Fruit fly (Drosophila melanogaster) whole organism, embryonic: ENCODE data around the gene CG32713.

Source experiments
- Atf6 ChIP-seq: fragments of 200-800 bp; sonication (Bioruptor generic); IDR thresholded peaks from 2 replicates; pipeline ENCODE4 v1.3.6; 2022; ENCODE audit warnings: missing biosample characterization, missing genetic modification characterization
- CG11398 ChIP-seq: fragments of 200-800 bp; sonication (Bioruptor generic); optimal IDR thresholded peaks from 2 replicates; lab custom pipeline; 2016; ENCODE audit warnings: missing biosample characterization, missing genetic modification characterization
- CG11504 ChIP-seq: fragments of 200-800 bp; sonication (Bioruptor generic); optimal IDR thresholded peaks from 3 replicates; lab custom pipeline; 2019; ENCODE audit warnings: missing biosample characterization, mild to moderate bottlenecking, missing genetic modification characterization, moderate library complexity
- CG11695 ChIP-seq: fragments of 200-800 bp; sonication (Bioruptor generic); IDR thresholded peaks from 3 replicates; pipeline ENCODE4 v1.3.6; 2022; ENCODE audit warnings: missing biosample characterization, missing genetic modification characterization
- CG12155 ChIP-seq: fragments of 200-800 bp; sonication (Bioruptor generic); optimal IDR thresholded peaks from 3 replicates; lab custom pipeline; 2016; ENCODE audit warnings: missing biosample characterization, missing genetic modification characterization
- CG12299 ChIP-seq: fragments of 200-800 bp; sonication (Bioruptor generic); optimal IDR thresholded peaks from 2 replicates; lab custom pipeline; 2018; ENCODE audit warnings: missing biosample characterization, mild to moderate bottlenecking, missing genetic modification characterization
- CG15073 ChIP-seq: fragments of 200-800 bp; sonication (Bioruptor generic); optimal IDR thresholded peaks from 2 replicates; lab custom pipeline; 2016; ENCODE audit warnings: missing biosample characterization, missing genetic modification characterization
- CG16815 ChIP-seq: fragments of 200-800 bp; sonication (Bioruptor generic); optimal IDR thresholded peaks from 3 replicates; lab custom pipeline; 2017; ENCODE audit warnings: missing biosample characterization, mild to moderate bottlenecking, missing genetic modification characterization
- CG17359 ChIP-seq: fragments of 200-800 bp; sonication (Bioruptor generic); optimal IDR thresholded peaks from 3 replicates; lab custom pipeline; 2018; ENCODE audit warnings: missing biosample characterization, mild to moderate bottlenecking, missing genetic modification characterization, moderate library complexity
- CG2129 ChIP-seq: fragments of 200-800 bp; sonication (Bioruptor generic); IDR thresholded peaks from 2 replicates; pipeline ENCODE4 v1.3.6; 2022; ENCODE audit warnings: missing biosample characterization, missing genetic modification characterization; ENCODE audit not compliant: partially characterized antibody
- CG2202 ChIP-seq: fragments of 200-800 bp; sonication (Bioruptor generic); optimal IDR thresholded peaks from 2 replicates; lab custom pipeline; 2018; ENCODE audit warnings: missing biosample characterization, mild to moderate bottlenecking, missing genetic modification characterization
- CG32532 ChIP-seq: fragments of 200-800 bp; sonication (Bioruptor generic); IDR thresholded peaks from 2 replicates; pipeline ENCODE4 v1.3.6; 2022; ENCODE audit warnings: missing biosample characterization, missing genetic modification characterization
- CG3281 ChIP-seq: fragments of 200-800 bp; sonication (Bioruptor generic); optimal IDR thresholded peaks from 3 replicates; lab custom pipeline; 2017; ENCODE audit warnings: missing biosample characterization, mild to moderate bottlenecking, missing genetic modification characterization
- CG4282 ChIP-seq: fragments of 200-800 bp; sonication (Bioruptor generic); optimal IDR thresholded peaks from 2 replicates; lab custom pipeline; 2016; ENCODE audit warnings: missing biosample characterization, missing genetic modification characterization
- CG4360 ChIP-seq: fragments of 200-800 bp; sonication (Bioruptor generic); IDR thresholded peaks from 2 replicates; pipeline ENCODE4 v1.3.6; 2022; ENCODE audit warnings: missing biosample characterization, missing genetic modification characterization
- CG6654 ChIP-seq: fragments of 200-800 bp; sonication (Bioruptor generic); optimal IDR thresholded peaks from 2 replicates; lab custom pipeline; 2017; ENCODE audit warnings: missing biosample characterization, mild to moderate bottlenecking, missing genetic modification characterization
- CG6791 ChIP-seq: fragments of 200-800 bp; sonication (Bioruptor generic); IDR thresholded peaks from 3 replicates; pipeline ENCODE4 v1.3.6; 2022; ENCODE audit warnings: missing biosample characterization, missing genetic modification characterization; ENCODE audit not compliant: partially characterized antibody
- CG7357 ChIP-seq: fragments of 200-800 bp; sonication (Bioruptor generic); IDR thresholded peaks from 3 replicates; pipeline ENCODE4 v1.3.6; 2022; ENCODE audit warnings: missing biosample characterization, missing genetic modification characterization
- CG7372 ChIP-seq: fragments of 200-800 bp; sonication (Bioruptor generic); IDR thresholded peaks from 2 replicates; pipeline ENCODE4 v1.3.6; 2022; ENCODE audit warnings: missing biosample characterization, missing genetic modification characterization
- CG8089 ChIP-seq: fragments of 200-800 bp; sonication (Bioruptor generic); optimal IDR thresholded peaks from 3 replicates; lab custom pipeline; 2016; ENCODE audit warnings: missing biosample characterization, missing genetic modification characterization
- CG9215 ChIP-seq: fragments of 200-800 bp; sonication (Bioruptor generic); IDR thresholded peaks from 2 replicates; pipeline ENCODE4 v1.3.6; 2022; ENCODE audit warnings: missing biosample characterization, missing genetic modification characterization
- CG9797 ChIP-seq: fragments of 200-800 bp; sonication (Bioruptor generic); optimal IDR thresholded peaks from 3 replicates; lab custom pipeline; 2018; ENCODE audit warnings: missing biosample characterization, mild to moderate bottlenecking, missing genetic modification characterization
- CrebB ChIP-seq: fragments of 200-800 bp; sonication (Bioruptor generic); optimal IDR thresholded peaks from 3 replicates; lab custom pipeline; 2018; ENCODE audit warnings: missing biosample characterization, mild to moderate bottlenecking, missing genetic modification characterization
- D19A ChIP-seq: fragments of 200-800 bp; optimal IDR thresholded peaks from 3 replicates; lab custom pipeline; 2019; ENCODE audit warnings: missing biosample characterization, mild to moderate bottlenecking, missing genetic modification characterization, moderate library complexity
- Dfd ChIP-seq, 2 experiments: fragments of >200 bp; optimal IDR thresholded peaks; 2 replicates each; lab custom pipeline; 2017; ENCODE audit warnings: missing biosample characterization in 2 of 2, missing genetic modification characterization in 2 of 2
- Doc2 ChIP-seq: fragments of 200-800 bp; sonication (Bioruptor generic); IDR thresholded peaks from 2 replicates; pipeline ENCODE4 v1.3.6; 2022; ENCODE audit warnings: missing biosample characterization, missing genetic modification characterization
- Dref ChIP-seq: fragments of 200-800 bp; sonication (Bioruptor generic); IDR thresholded peaks from 2 replicates; pipeline ENCODE4 v1.3.6; 2022; ENCODE audit warnings: missing biosample characterization, missing genetic modification characterization
- Gug ChIP-seq: fragments of 200-800 bp; sonication (Bioruptor generic); IDR thresholded peaks from 4 replicates; pipeline ENCODE4 v1.3.6; 2022; ENCODE audit warnings: missing biosample characterization, missing genetic modification characterization
- Oaz ChIP-seq: fragments of 200-800 bp; sonication (Bioruptor generic); IDR thresholded peaks from 2 replicates; pipeline ENCODE4 v1.3.6; 2022; ENCODE audit warnings: missing biosample characterization, missing genetic modification characterization
- Poxn ChIP-seq: fragments of 200-800 bp; sonication (Bioruptor generic); IDR thresholded peaks from 2 replicates; pipeline ENCODE4 v1.3.6; 2022; ENCODE audit warnings: missing biosample characterization, missing genetic modification characterization
- Ravus ChIP-seq: fragments of 200-800 bp; sonication (Bioruptor generic); IDR thresholded peaks from 2 replicates; pipeline ENCODE4 v1.3.6; 2022; ENCODE audit warnings: missing biosample characterization, missing genetic modification characterization
- Rfx ChIP-seq: fragments of 200-800 bp; sonication (Bioruptor generic); IDR thresholded peaks from 2 replicates; pipeline ENCODE4 v1.3.6; 2022; ENCODE audit warnings: missing biosample characterization, missing genetic modification characterization
- Ssrp ChIP-seq: fragments of 200-800 bp; sonication (Bioruptor generic); optimal IDR thresholded peaks from 2 replicates; lab custom pipeline; 2018; ENCODE audit warnings: missing biosample characterization, mild to moderate bottlenecking, missing genetic modification characterization, moderate library complexity
- Vsx1 ChIP-seq: fragments of 200-800 bp; sonication (Bioruptor generic); optimal IDR thresholded peaks from 2 replicates; lab custom pipeline; 2017; ENCODE audit warnings: missing biosample characterization, mild to moderate bottlenecking, missing genetic modification characterization, missing genetic modification reagents
- abd-A ChIP-seq: fragments of 200-800 bp; sonication (Bioruptor generic); optimal IDR thresholded peaks from 3 replicates; lab custom pipeline; 2019; ENCODE audit warnings: missing biosample characterization, mild to moderate bottlenecking, missing genetic modification characterization, moderate library complexity
- crol ChIP-seq: fragments of 200-800 bp; sonication (Bioruptor generic); IDR thresholded peaks from 2 replicates; pipeline ENCODE4 v1.3.6; 2022; ENCODE audit warnings: missing biosample characterization, missing genetic modification characterization
- grau ChIP-seq: fragments of 200-800 bp; optimal IDR thresholded peaks from 3 replicates; lab custom pipeline; 2019; ENCODE audit warnings: missing biosample characterization, mild to moderate bottlenecking, missing genetic modification characterization, moderate library complexity
- jumu ChIP-seq: fragments of 200-800 bp; sonication (Bioruptor generic); optimal IDR thresholded peaks from 3 replicates; lab custom pipeline; 2016; ENCODE audit warnings: missing biosample characterization, missing genetic modification characterization
- luna ChIP-seq: fragments of 200-800 bp; sonication (Bioruptor generic); optimal IDR thresholded peaks from 2 replicates; lab custom pipeline; 2016; ENCODE audit warnings: missing biosample characterization, missing genetic modification characterization
- nerfin-1 ChIP-seq: fragments of 200-800 bp; sonication (Bioruptor generic); optimal IDR thresholded peaks from 3 replicates; lab custom pipeline; 2019; ENCODE audit warnings: missing biosample characterization, mild to moderate bottlenecking, missing genetic modification characterization, moderate library complexity
- pfk ChIP-seq: fragments of 200-800 bp; sonication (Bioruptor generic); optimal IDR thresholded peaks from 2 replicates; lab custom pipeline; 2018; ENCODE audit warnings: missing biosample characterization, mild to moderate bottlenecking, missing genetic modification characterization, moderate library complexity
- repo ChIP-seq: fragments of 200-800 bp; sonication (Bioruptor generic); optimal IDR thresholded peaks from 2 replicates; lab custom pipeline; 2016; ENCODE audit warnings: missing biosample characterization, missing genetic modification characterization
- ro ChIP-seq: fragments of 200-800 bp; sonication (Bioruptor generic); IDR thresholded peaks from 2 replicates; pipeline ENCODE4 v1.3.6; 2022; ENCODE audit warnings: missing biosample characterization, missing genetic modification characterization
- seq ChIP-seq: fragments of 200-800 bp; sonication (Bioruptor generic); IDR thresholded peaks from 2 replicates; pipeline ENCODE4 v1.3.6; 2022; ENCODE audit warnings: missing biosample characterization, missing genetic modification characterization
- shn ChIP-seq: fragments of 200-800 bp; sonication (Bioruptor generic); optimal IDR thresholded peaks from 3 replicates; lab custom pipeline; 2016; ENCODE audit warnings: missing biosample characterization, missing genetic modification characterization
- sisA ChIP-seq: fragments of 200-800 bp; sonication (Bioruptor generic); IDR thresholded peaks from 2 replicates; pipeline ENCODE4 v1.3.6; 2022; ENCODE audit warnings: missing biosample characterization, missing genetic modification characterization
- sna ChIP-seq: fragments of 200-800 bp; sonication (Bioruptor generic); IDR thresholded peaks from 2 replicates; pipeline ENCODE4 v1.3.6; 2022; ENCODE audit warnings: missing biosample characterization, missing genetic modification characterization; ENCODE audit not compliant: partially characterized antibody
- trh ChIP-seq: fragments of 200-800 bp; sonication (Bioruptor generic); optimal IDR thresholded peaks from 2 replicates; lab custom pipeline; 2016; ENCODE audit warnings: missing biosample characterization, missing genetic modification characterization
- usp ChIP-seq: fragments of >200 bp; optimal IDR thresholded peaks from 2 replicates; lab custom pipeline; 2017; ENCODE audit warnings: missing biosample characterization, missing genetic modification characterization
- wek ChIP-seq: fragments of 200-800 bp; sonication (Bioruptor generic); optimal IDR thresholded peaks from 3 replicates; lab custom pipeline; 2018; ENCODE audit warnings: missing biosample characterization, mild to moderate bottlenecking, missing genetic modification characterization, moderate library complexity
- z ChIP-seq: fragments of 200-800 bp; sonication (Bioruptor generic); IDR thresholded peaks from 3 replicates; pipeline ENCODE4 v1.3.6; 2022; ENCODE audit warnings: missing biosample characterization, missing genetic modification characterization
- zen2 ChIP-seq: fragments of 200-800 bp; sonication (Bioruptor generic); IDR thresholded peaks from 3 replicates; pipeline ENCODE4 v1.3.6; 2022; ENCODE audit warnings: missing biosample characterization, missing genetic modification characterization; ENCODE audit not compliant: partially characterized antibody

CG32713 gene

dm6 chrX:8408971-8409455 lies 48.4 kb downstream of the CG32713 start, which contains the start of gene Trf2 (continued):
- TF ChIP-seq repo (no peak), CG6654 (GFP tag; lab: Kevin White, UChicago) (no peak), CG2202 (tag; lab: Kevin White, UChicago) (no peak), Rfx (GFP tag; lab: Robert Waterston, UW) (peak; percentile 30; the same call in 1 of the 2 replicates), CG9797 (GFP tag; lab: Kevin White, UChicago) (peak; percentile 86), usp (GFP tag; lab: Kevin White, UChicago) (no peak), CG4360 (peak; percentile 77), sisA (GFP tag; lab: Robert Waterston, UW) (no peak), CG11695 (GFP tag; lab: Robert Waterston, UW) (peak; percentile 9; the same call in 1 of the 3 replicates), CG7372 (GFP tag; lab: Robert Waterston, UW) (no peak), CG32532 (peak; percentile 41; the same call in 1 of the 2 replicates), Ravus (GFP tag; lab: Robert Waterston, UW) (no peak), seq (GFP tag; lab: Robert Waterston, UW) (no peak), Poxn (GFP tag; lab: Robert Waterston, UW) (no peak), nerfin-1 (tag; lab: Kevin White, UChicago) (no peak), Gug (GFP tag; lab: Robert Waterston, UW) (0 out of 4 replicates have a peak, but pooled peaks have one; percentile 10), Oaz (GFP tag; lab: Robert Waterston, UW) (no peak), grau (no peak), sna (GFP tag; lab: Robert Waterston, UW) (no peak), z (no peak), CG2129 (GFP tag; lab: Robert Waterston, UW) (no peak), jumu (GFP tag; lab: Kevin White, UChicago) (no peak), CG12299 (tag; lab: Kevin White, UChicago) (no peak), CG11398 (GFP tag; lab: Kevin White, UChicago) (no peak), CG16815 (GFP tag; lab: Kevin White, UChicago) (no peak), CG11504 (tag; lab: Kevin White, UChicago) (no peak), pfk (no peak), Dfd (GFP tag; optimal IDR thresholded peaks at IDR 0.05; lab: Kevin White, UChicago) (no peak), Vsx1 (no peak), Atf6 (GFP tag; lab: Robert Waterston, UW) (0 out of 2 replicates have a peak, but pooled peaks have one; percentile 38), luna (GFP tag; lab: Kevin White, UChicago) (no peak), zen2 (GFP tag; lab: Robert Waterston, UW) (no peak), CG8089 (GFP tag; lab: Kevin White, UChicago) (no peak), CG9215 (GFP tag; lab: Robert Waterston, UW) (no peak), CrebB (peak; percentile 47), CG12155 (GFP tag; lab: Kevin White, UChicago) (no peak), D19A (no peak), Dref (GFP tag; lab: Robert Waterston, UW) (no peak), CG17359 (tag; lab: Kevin White, UChicago) (no peak), wek (GFP tag; lab: Kevin White, UChicago) (no peak), CG6791 (no peak), Ssrp (tag; lab: Kevin White, UChicago) (no peak), CG15073 (no peak), abd-A (tag; lab: Kevin White, UChicago) (no peak), CG4282 (GFP tag; lab: Kevin White, UChicago) (no peak), CG3281 (GFP tag; lab: Kevin White, UChicago) (no peak), CG7357 (GFP tag; lab: Robert Waterston, UW) (no peak), shn (GFP tag; lab: Kevin White, UChicago) (no peak), Doc2 (no peak), ro (GFP tag; lab: Robert Waterston, UW) (no peak), trh (GFP tag; lab: Kevin White, UChicago) (no peak), crol (GFP tag; lab: Robert Waterston, UW) (no peak)
